Worm (Caenorhabditis elegans): ENCODE measurements around the gene col-127.

- TF ChIP-seq him-1 (tag; optimal IDR thresholded peaks at IDR 0.05) (no peak), dao-5 (tag; optimal IDR thresholded peaks at IDR 0.05) (no peak), W03F9.2 (tag; optimal IDR thresholded peaks at IDR 0.05) (no peak)
These were observed 17.9 kb downstream of the col-127 start, which contains the start of gene C05C12.4 for ce11 chrIV:11248031-11248631.

All from whole organism, L4/young adult.